Worm (Caenorhabditis elegans): Measurements from ENCODE around the gene mrpl-41.

Gene mrpl-41

ce11 chrII:255124-255523 lies 33.6 kb upstream of the mrpl-41 start (continued):
- TF ChIP-seq ceh-28 (tag; optimal IDR thresholded peaks at IDR 0.05) (peak; percentile 78), mes-2 (tag; optimal IDR thresholded peaks at IDR 0.05; ENCODE audit: poor library complexity, severe bottlenecking) (peak; percentile 99), F10B5.3 (tag; optimal IDR thresholded peaks at IDR 0.05) (peak; percentile 72), nhr-102 (tag; optimal IDR thresholded peaks at IDR 0.05) (peak; percentile 91), lsy-2 (tag; optimal IDR thresholded peaks at IDR 0.05) (peak; percentile 70 to 95), lin-38 (GFP tag; IDR thresholded peaks at IDR 0.05) (peak; percentile 100), ztf-11 (tag; optimal IDR thresholded peaks at IDR 0.05) (no peak), egl-43 (GFP tag; IDR thresholded peaks at IDR 0.05) (peak; percentile 77), lin-1 (GFP tag; IDR thresholded peaks at IDR 0.05) (0 out of 2 replicates have a peak, but pooled peaks have one; percentile 41), sdz-12 (GFP tag; optimal IDR thresholded peaks at IDR 0.05) (peak; percentile 79), F26F4.8 (GFP tag; conservative IDR thresholded peaks at IDR 0.05) (no peak), nhr-10 (tag; optimal IDR thresholded peaks at IDR 0.05) (peak; percentile 57), lin-29 (GFP tag; IDR thresholded peaks at IDR 0.05) (peak; percentile 79), unc-62 (GFP tag; optimal IDR thresholded peaks at IDR 0.05 in 1 of 2) (peak in 1 of 2 experiments; percentile 45), unc-62 (tag; optimal IDR thresholded peaks at IDR 0.05) (no peak), daf-16 (GFP tag; optimal IDR thresholded peaks at IDR 0.05) (peak; percentile 25 to 70), daf-16 (tag; optimal IDR thresholded peaks at IDR 0.05) (peak; percentile 80), dmd-6 (GFP tag; IDR thresholded peaks at IDR 0.05) (peak; percentile 76), nhr-77 (tag; optimal IDR thresholded peaks at IDR 0.05) (peak; percentile 94), zfp-3 (GFP tag; conservative IDR thresholded peaks at IDR 0.05) (peak; percentile 89), spr-1 (tag; optimal IDR thresholded peaks at IDR 0.05) (peak; percentile 91), ces-1 (GFP tag; optimal IDR thresholded peaks at IDR 0.05) (peak; percentile 90), duxl-1 (tag; optimal IDR thresholded peaks at IDR 0.05; ENCODE audit: poor library complexity) (peak; percentile 94), Y5F2A.4 (GFP tag; optimal IDR thresholded peaks at IDR 0.05) (no peak), ceh-32 (tag; optimal IDR thresholded peaks at IDR 0.05; ENCODE audit: poor library complexity) (no peak), F49E8.2 (tag; optimal IDR thresholded peaks at IDR 0.05; ENCODE audit: borderline replicate concordance) (peak; percentile 84), madf-5 (GFP tag; IDR thresholded peaks at IDR 0.05) (no peak), madf-9 (GFP tag; conservative IDR thresholded peaks at IDR 0.05) (peak; percentile 68; the same call in 1 of the 2 replicates), hlh-11 (tag; optimal IDR thresholded peaks at IDR 0.05) (peak; percentile 87), unc-130 (GFP tag; optimal IDR thresholded peaks at IDR 0.05) (peak; percentile 92), rbr-2 (tag; optimal IDR thresholded peaks at IDR 0.05) (peak; percentile 93), attf-4 (tag; optimal IDR thresholded peaks at IDR 0.05) (no peak), hif-1 (tag; optimal IDR thresholded peaks at IDR 0.05) (peak; percentile 11 to 89), jun-1 (tag; optimal IDR thresholded peaks at IDR 0.05) (peak; percentile 89), zip-2 (tag; optimal IDR thresholded peaks at IDR 0.05) (peak; percentile 56), daf-12 (tag; optimal IDR thresholded peaks at IDR 0.05) (no peak), lin-39 (tag; optimal IDR thresholded peaks at IDR 0.05) (no peak), Y105C5A.15 (GFP tag; IDR thresholded peaks at IDR 0.05) (no peak), lim-7 (GFP tag; IDR thresholded peaks at IDR 0.05) (peak; percentile 62; the same call in 1 of the 2 replicates)

ce11 chrII:255753-256152 lies 33.0 kb upstream of the mrpl-41 start:
- TF ChIP-seq aha-1 (tag): peak; percentile 75

- TF ChIP-seq duxl-1 (tag; optimal IDR thresholded peaks at IDR 0.05; ENCODE audit: poor library complexity) (no peak), unc-39 (tag; optimal IDR thresholded peaks at IDR 0.05) (no peak), D1046.2 (GFP tag; IDR thresholded peaks at IDR 0.05) (no peak), F10B5.3 (tag; optimal IDR thresholded peaks at IDR 0.05) (no peak), Y5F2A.4 (GFP tag; optimal IDR thresholded peaks at IDR 0.05) (no peak), nhr-76 (tag; optimal IDR thresholded peaks at IDR 0.05) (no peak), nhr-6 (tag; optimal IDR thresholded peaks at IDR 0.05) (no peak), T20F7.1 (GFP tag; optimal IDR thresholded peaks at IDR 0.05) (no peak)
Measured at ce11 chrII:257519-257918, 31.2 kb upstream of the mrpl-41 start, which contains the start of gene cat-2. cat-2 (plus strand) TSS chrII:257819.

Measured in whole organism, L4 larva.